Fruit fly (Drosophila melanogaster): Measurements from ENCODE around the gene CG33061.
A peak's percentile ranks its signal among the peaks of the same experiment; 100 is the strongest.

Gene CG33061

DNA sequence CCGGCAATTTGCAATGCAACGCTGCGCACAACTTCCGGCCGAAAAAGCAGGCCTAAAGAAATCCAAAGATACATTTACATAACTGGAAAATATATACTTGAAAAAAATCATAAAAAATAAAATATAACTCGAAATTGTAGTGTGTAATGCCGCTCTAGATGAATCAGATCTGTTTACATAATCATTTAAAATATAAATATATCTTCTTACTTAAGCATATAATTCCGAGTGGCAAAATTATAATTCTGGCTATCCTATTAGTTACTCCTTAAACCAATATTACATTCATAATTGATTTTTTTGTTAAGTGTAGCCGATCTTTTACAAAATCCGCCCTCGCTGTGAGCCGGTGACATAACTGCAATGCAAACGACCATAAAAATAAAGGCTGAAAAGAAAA is 9.9 kb downstream of the CG33061 start (continued):
- no peak for TF ChIP-seq Antp (GFP tag; optimal IDR thresholded peaks at IDR 0.05)
- no peak for TF ChIP-seq Hsf (GFP tag; optimal IDR thresholded peaks at IDR 0.05)
- no peak for TF ChIP-seq Ada2b (GFP tag; IDR thresholded peaks at IDR 0.05)
- TF ChIP-seq wek (GFP tag; optimal IDR thresholded peaks at IDR 0.05): no peak
- TF ChIP-seq Pdp1 (GFP tag; optimal IDR thresholded peaks at IDR 0.05): no peak
- TF ChIP-seq crc (GFP tag; optimal IDR thresholded peaks at IDR 0.05): no peak
- no peak for TF ChIP-seq CG14050 (GFP tag; IDR thresholded peaks at IDR 0.05)
- no peak for TF ChIP-seq HLH54F (GFP tag; optimal IDR thresholded peaks at IDR 0.05)
- TF ChIP-seq Sox102F (GFP tag; optimal IDR thresholded peaks at IDR 0.05): peak; percentile 59
- TF ChIP-seq al (GFP tag; IDR thresholded peaks at IDR 0.05): no peak
- TF ChIP-seq CG15269 (tag; optimal IDR thresholded peaks at IDR 0.05): peak; percentile 17
- TF ChIP-seq Hr78 (GFP tag; optimal IDR thresholded peaks at IDR 0.05): no peak
- no peak for TF ChIP-seq lola (GFP tag; optimal IDR thresholded peaks at IDR 0.05)
- TF ChIP-seq bsh (GFP tag; optimal IDR thresholded peaks at IDR 0.05): no peak
- no peak for TF ChIP-seq CG6683 (GFP tag; optimal IDR thresholded peaks at IDR 0.05)
- no peak for TF ChIP-seq pros (GFP tag; optimal IDR thresholded peaks at IDR 0.05)
- TF ChIP-seq CkIIα-i1 (GFP tag; IDR thresholded peaks at IDR 0.05): no peak
- TF ChIP-seq CG10209 (GFP tag; optimal IDR thresholded peaks at IDR 0.05): no peak
- TF ChIP-seq CG12769 (tag; optimal IDR thresholded peaks at IDR 0.05): no peak
- no peak for TF ChIP-seq Spps (tag; optimal IDR thresholded peaks at IDR 0.05)
- 0 out of 2 replicates have a peak, but pooled peaks have one; percentile 25 for TF ChIP-seq ttk (GFP tag; IDR thresholded peaks at IDR 0.05)
- no peak for TF ChIP-seq CG7839 (tag; optimal IDR thresholded peaks at IDR 0.05)
- TF ChIP-seq emc (GFP tag; optimal IDR thresholded peaks at IDR 0.05): no peak
- TF ChIP-seq Sry-δ (GFP tag; optimal IDR thresholded peaks at IDR 0.05): no peak
- TF ChIP-seq CG6813 (GFP tag; optimal IDR thresholded peaks at IDR 0.05): no peak
- TF ChIP-seq Lpt (GFP tag; optimal IDR thresholded peaks at IDR 0.05): no peak
- no peak for TF ChIP-seq CG31365 (tag; optimal IDR thresholded peaks at IDR 0.05)
- no peak for TF ChIP-seq Atf6 (GFP tag; IDR thresholded peaks at IDR 0.05)
- TF ChIP-seq grau (tag; optimal IDR thresholded peaks at IDR 0.05): no peak
- TF ChIP-seq tna (GFP tag; IDR thresholded peaks at IDR 0.05; ENCODE audit: partially characterized antibody): no peak
- TF ChIP-seq Xbp1 (GFP tag; optimal IDR thresholded peaks at IDR 0.05): no peak
- no peak for TF ChIP-seq vfl (GFP tag; optimal IDR thresholded peaks at IDR 0.05)
- TF ChIP-seq E2f1 (GFP tag; IDR thresholded peaks at IDR 0.05): no peak
- TF ChIP-seq Bgb (GFP tag; IDR thresholded peaks at IDR 0.05; ENCODE audit: partially characterized antibody): no peak
- TF ChIP-seq Deaf1 (tag; optimal IDR thresholded peaks at IDR 0.05): no peak
- peak; percentile 23; the same call in 1 of the 3 replicates for TF ChIP-seq row (GFP tag; IDR thresholded peaks at IDR 0.05)
- TF ChIP-seq Bdp1 (GFP tag; optimal IDR thresholded peaks at IDR 0.05): no peak
- TF ChIP-seq ranshi (GFP tag; IDR thresholded peaks at IDR 0.05): no peak
- no peak for TF ChIP-seq pnt (GFP tag; optimal IDR thresholded peaks at IDR 0.05)
- no peak for TF ChIP-seq hkb (optimal IDR thresholded peaks at IDR 0.05)
- TF ChIP-seq hkb (GFP tag; IDR thresholded peaks at IDR 0.05): peak; percentile 53
- no peak for TF ChIP-seq Poxn (GFP tag; IDR thresholded peaks at IDR 0.05)
- no peak for TF ChIP-seq CG4707 (GFP tag; optimal IDR thresholded peaks at IDR 0.05)
- TF ChIP-seq CG10267 (tag; optimal IDR thresholded peaks at IDR 0.05): no peak
- no peak for TF ChIP-seq ash1 (GFP tag; optimal IDR thresholded peaks at IDR 0.05)
- TF ChIP-seq CG6254 (GFP tag; optimal IDR thresholded peaks at IDR 0.05): no peak
- TF ChIP-seq CG31441 (GFP tag; IDR thresholded peaks at IDR 0.05): peak; percentile 42; the same call in 1 of the 2 replicates
- TF ChIP-seq fru (optimal IDR thresholded peaks at IDR 0.05): no peak
- no peak for TF ChIP-seq da (GFP tag; optimal IDR thresholded peaks at IDR 0.05)
- TF ChIP-seq pb (GFP tag; optimal IDR thresholded peaks at IDR 0.05): no peak
- no peak for TF ChIP-seq Drgx (GFP tag; IDR thresholded peaks at IDR 0.05)
- TF ChIP-seq CG12744 (GFP tag; optimal IDR thresholded peaks at IDR 0.05): no peak
